Fruit fly (Drosophila melanogaster) whole organism, embryonic: ENCODE data around the gene CG18130.

Source experiments
- Adf1 ChIP-seq: fragments of 200-800 bp; sonication (Bioruptor generic); IDR thresholded peaks from 2 replicates; pipeline ENCODE4 v1.3.6; 2022; ENCODE audit warnings: missing biosample characterization, missing genetic modification characterization
- Aef1 ChIP-seq: fragments of 200-800 bp; sonication (Bioruptor generic); IDR thresholded peaks from 3 replicates; pipeline ENCODE4 v1.3.6; 2022; ENCODE audit warnings: missing biosample characterization, missing genetic modification characterization
- Awh ChIP-seq: fragments of 200-800 bp; sonication (Bioruptor generic); IDR thresholded peaks from 2 replicates; pipeline ENCODE4, ENCODE4 v1.3.6; 2022; ENCODE audit warnings: missing biosample characterization, missing genetic modification characterization
- BtbVII ChIP-seq: fragments of 200-800 bp; sonication (Bioruptor generic); optimal IDR thresholded peaks from 3 replicates; lab custom pipeline; 2017; ENCODE audit warnings: missing biosample characterization, mild to moderate bottlenecking, missing genetic modification characterization
- CG10959 ChIP-seq: fragments of 200-800 bp; sonication (Bioruptor generic); IDR thresholded peaks from 2 replicates; pipeline ENCODE4 v1.3.6; 2022; ENCODE audit warnings: missing biosample characterization, missing genetic modification characterization
- CG11247 ChIP-seq: fragments of 200-800 bp; sonication (Bioruptor generic); IDR thresholded peaks from 2 replicates; pipeline ENCODE4 v1.3.6; 2022; ENCODE audit warnings: missing biosample characterization, missing genetic modification characterization
- CG14860 ChIP-seq: fragments of 200-800 bp; sonication (Bioruptor generic); IDR thresholded peaks from 3 replicates; pipeline ENCODE4 v1.3.6; 2022; ENCODE audit warnings: missing biosample characterization, missing genetic modification characterization; ENCODE audit not compliant: partially characterized antibody
- CG14965 ChIP-seq: fragments of 200-800 bp; sonication (Bioruptor generic); optimal IDR thresholded peaks from 2 replicates; lab custom pipeline; 2016; ENCODE audit warnings: missing biosample characterization, missing genetic modification characterization, borderline replicate concordance
- CG15073 ChIP-seq: fragments of 200-800 bp; sonication (Bioruptor generic); optimal IDR thresholded peaks from 2 replicates; lab custom pipeline; 2016; ENCODE audit warnings: missing biosample characterization, missing genetic modification characterization
- CG15269 ChIP-seq: fragments of 200-800 bp; sonication (Bioruptor generic); optimal IDR thresholded peaks from 2 replicates; lab custom pipeline; 2018; ENCODE audit warnings: missing biosample characterization, mild to moderate bottlenecking, missing genetic modification characterization, moderate library complexity
- CG15601 ChIP-seq: fragments of 200-800 bp; sonication (Bioruptor generic); optimal IDR thresholded peaks from 3 replicates; lab custom pipeline; 2019; ENCODE audit warnings: missing biosample characterization, mild to moderate bottlenecking, missing genetic modification characterization, moderate library complexity
- CG1602 ChIP-seq: fragments of 200-800 bp; sonication (Bioruptor generic); optimal IDR thresholded peaks from 3 replicates; lab custom pipeline; 2016; ENCODE audit warnings: missing biosample characterization, missing genetic modification characterization
- CG17612 ChIP-seq: fragments of 200-800 bp; sonication (Bioruptor generic); IDR thresholded peaks from 2 replicates; pipeline ENCODE4 v1.3.6; 2022; ENCODE audit warnings: missing biosample characterization, missing genetic modification characterization
- CG18599 ChIP-seq: fragments of 200-800 bp; sonication (Bioruptor generic); optimal IDR thresholded peaks from 3 replicates; lab custom pipeline; 2017; ENCODE audit warnings: missing biosample characterization, missing genetic modification characterization, mild to moderate bottlenecking, moderate library complexity, missing genetic modification reagents
- CG30020 ChIP-seq: fragments of 200-800 bp; optimal IDR thresholded peaks from 2 replicates; lab custom pipeline; 2019; ENCODE audit warnings: missing biosample characterization, mild to moderate bottlenecking, missing genetic modification characterization, moderate library complexity
- CG34224 ChIP-seq: fragments of 200-800 bp; sonication (Bioruptor generic); IDR thresholded peaks from 3 replicates; pipeline ENCODE4 v1.3.6; 2022; ENCODE audit warnings: missing biosample characterization, missing genetic modification characterization; ENCODE audit not compliant: partially characterized antibody
- CG3726 ChIP-seq: fragments of 200-800 bp; sonication (Bioruptor generic); IDR thresholded peaks from 3 replicates; pipeline ENCODE4, ENCODE4 v1.3.6; 2022; ENCODE audit warnings: missing biosample characterization, missing genetic modification characterization
- CG6854 ChIP-seq: fragments of 200-800 bp; sonication (Bioruptor generic); optimal IDR thresholded peaks from 3 replicates; lab custom pipeline; 2017; ENCODE audit warnings: missing biosample characterization, mild to moderate bottlenecking, missing genetic modification characterization
- CG7357 ChIP-seq: fragments of 200-800 bp; sonication (Bioruptor generic); IDR thresholded peaks from 3 replicates; pipeline ENCODE4 v1.3.6; 2022; ENCODE audit warnings: missing biosample characterization, missing genetic modification characterization
- CG7839 ChIP-seq: fragments of 200-800 bp; sonication (Bioruptor generic); optimal IDR thresholded peaks from 3 replicates; lab custom pipeline; 2018; ENCODE audit warnings: missing biosample characterization, mild to moderate bottlenecking, missing genetic modification characterization, moderate library complexity
- CG8290 ChIP-seq, 3 experiments: fragments of 200-800 bp; sonication (Bioruptor generic); optimal IDR thresholded peaks; 2 replicates each; lab custom pipeline; 2016 to 2019; ENCODE audit warnings: missing biosample characterization in 3 of 3, missing genetic modification characterization in 3 of 3, mild to moderate bottlenecking in 2 of 3, moderate library complexity in 1 of 3
- CTCF ChIP-seq: fragments of 200-800 bp; sonication (Bioruptor generic); optimal IDR thresholded peaks from 2 replicates; lab custom pipeline; 2017; ENCODE audit warnings: missing biosample characterization, mild to moderate bottlenecking, missing genetic modification characterization, moderate library complexity
- Dp ChIP-seq: fragments of 200-800 bp; sonication (Bioruptor generic); optimal IDR thresholded peaks from 2 replicates; lab custom pipeline; 2018; ENCODE audit warnings: missing biosample characterization, mild to moderate bottlenecking, missing genetic modification characterization, moderate library complexity
- Fer2 ChIP-seq: fragments of 200-800 bp; sonication (Bioruptor generic); optimal IDR thresholded peaks from 2 replicates; lab custom pipeline; 2018; ENCODE audit warnings: missing biosample characterization, mild to moderate bottlenecking, missing genetic modification characterization, moderate library complexity
- Fer3 ChIP-seq: fragments of 200-800 bp; sonication (Bioruptor generic); optimal IDR thresholded peaks from 2 replicates; lab custom pipeline; 2018; ENCODE audit warnings: missing biosample characterization, mild to moderate bottlenecking, missing genetic modification characterization, moderate library complexity
- Hr3 ChIP-seq: fragments of 200-800 bp; sonication (Bioruptor generic); optimal IDR thresholded peaks from 3 replicates; lab custom pipeline; 2016; ENCODE audit warnings: missing biosample characterization, missing genetic modification characterization
- MBD-R2 ChIP-seq: fragments of 200-800 bp; sonication (Bioruptor generic); IDR thresholded peaks from 2 replicates; pipeline ENCODE4 v1.3.6; 2022; ENCODE audit warnings: missing biosample characterization, missing genetic modification characterization
- MESR4 ChIP-seq: fragments of 200-800 bp; sonication (Bioruptor generic); optimal IDR thresholded peaks from 2 replicates; lab custom pipeline; 2018; ENCODE audit warnings: missing biosample characterization, mild to moderate bottlenecking, missing genetic modification characterization, moderate library complexity
- MTF-1 ChIP-seq: fragments of 200-800 bp; sonication (Bioruptor generic); optimal IDR thresholded peaks from 2 replicates; lab custom pipeline; 2018; ENCODE audit warnings: missing biosample characterization, mild to moderate bottlenecking, missing genetic modification characterization, borderline replicate concordance
- Oaz ChIP-seq: fragments of 200-800 bp; sonication (Bioruptor generic); IDR thresholded peaks from 2 replicates; pipeline ENCODE4 v1.3.6; 2022; ENCODE audit warnings: missing biosample characterization, missing genetic modification characterization
- Opbp ChIP-seq: fragments of 200-800 bp; sonication (Bioruptor generic); IDR thresholded peaks from 3 replicates; pipeline ENCODE4 v1.3.6; 2022; ENCODE audit warnings: missing biosample characterization, missing genetic modification characterization; ENCODE audit not compliant: partially characterized antibody
- Pdp1 ChIP-seq, 2 experiments: fragments of 200-800 bp; sonication (Bioruptor generic); optimal IDR thresholded peaks; 3 replicates each; lab custom pipeline; 2016; ENCODE audit warnings: missing biosample characterization in 2 of 2, missing genetic modification characterization in 2 of 2, mild to moderate bottlenecking in 1 of 2, moderate library complexity in 1 of 2
- Rx ChIP-seq: fragments of 200-800 bp; sonication (Bioruptor generic); IDR thresholded peaks from 2 replicates; pipeline ENCODE4 v1.3.6; 2022; ENCODE audit warnings: missing biosample characterization, missing genetic modification characterization
- Sox100B ChIP-seq: fragments of 200-800 bp; sonication (Bioruptor generic); optimal IDR thresholded peaks from 3 replicates; lab custom pipeline; 2018; ENCODE audit warnings: missing biosample characterization, mild to moderate bottlenecking, missing genetic modification characterization
- Sry-δ ChIP-seq: fragments of 200-800 bp; sonication (Bioruptor generic); optimal IDR thresholded peaks from 2 replicates; lab custom pipeline; 2016; ENCODE audit warnings: missing biosample characterization, missing genetic modification characterization
- Taf1 ChIP-seq: fragments of 200-800 bp; sonication (Bioruptor generic); IDR thresholded peaks from 2 replicates; pipeline ENCODE4 v1.3.6; 2022; ENCODE audit warnings: missing biosample characterization, missing genetic modification characterization
- ato ChIP-seq: fragments of 200-800 bp; sonication (Bioruptor generic); IDR thresholded peaks from 2 replicates; pipeline ENCODE4 v1.3.6; 2022; ENCODE audit warnings: missing biosample characterization, missing genetic modification characterization; ENCODE audit not compliant: partially characterized antibody
- bbx ChIP-seq: fragments of 200-800 bp; sonication (Bioruptor generic); IDR thresholded peaks from 2 replicates; pipeline ENCODE4 v1.3.6; 2022; ENCODE audit warnings: missing biosample characterization, missing genetic modification characterization; ENCODE audit not compliant: partially characterized antibody
- cas ChIP-seq: fragments of 200-800 bp; sonication (Bioruptor generic); IDR thresholded peaks from 2 replicates; pipeline ENCODE4 v1.3.6; 2022; ENCODE audit warnings: missing biosample characterization, missing genetic modification characterization
- croc ChIP-seq: fragments of 200-800 bp; sonication (Bioruptor generic); conservative IDR thresholded peaks from 3 replicates; pipeline ENCODE4 v1.3.6; 2022; ENCODE audit warnings: missing biosample characterization, missing genetic modification characterization
- gfzf ChIP-seq: fragments of 200-800 bp; sonication (Bioruptor generic); optimal IDR thresholded peaks from 2 replicates; lab custom pipeline; 2016; ENCODE audit warnings: missing biosample characterization, mild to moderate bottlenecking, missing genetic modification characterization, moderate library complexity
- lab ChIP-seq: fragments of 200-800 bp; sonication (Bioruptor generic); optimal IDR thresholded peaks from 3 replicates; lab custom pipeline; 2017; ENCODE audit warnings: missing biosample characterization, missing genetic modification characterization, mild to moderate bottlenecking, moderate library complexity, missing genetic modification reagents
- maf-S ChIP-seq: fragments of 200-800 bp; sonication (Bioruptor generic); optimal IDR thresholded peaks from 2 replicates; lab custom pipeline; 2016; ENCODE audit warnings: missing biosample characterization, missing genetic modification characterization
- nerfin-2 ChIP-seq: fragments of 200-800 bp; sonication (Bioruptor generic); IDR thresholded peaks from 2 replicates; pipeline ENCODE4 v1.3.6; 2022; ENCODE audit warnings: missing biosample characterization, missing genetic modification characterization; ENCODE audit not compliant: partially characterized antibody
- nom ChIP-seq: fragments of 200-800 bp; sonication (Bioruptor generic); optimal IDR thresholded peaks from 2 replicates; lab custom pipeline; 2017; ENCODE audit warnings: missing biosample characterization, missing genetic modification characterization, mild to moderate bottlenecking, moderate library complexity, missing genetic modification reagents
- pb ChIP-seq: fragments of 200-800 bp; sonication (Bioruptor generic); optimal IDR thresholded peaks from 3 replicates; lab custom pipeline; 2016; ENCODE audit warnings: missing biosample characterization, missing genetic modification characterization
- row ChIP-seq: fragments of 200-800 bp; sonication (Bioruptor generic); IDR thresholded peaks from 3 replicates; pipeline ENCODE4 v1.3.6; 2022; ENCODE audit warnings: missing biosample characterization, missing genetic modification characterization
- seq ChIP-seq: fragments of 200-800 bp; sonication (Bioruptor generic); IDR thresholded peaks from 2 replicates; pipeline ENCODE4 v1.3.6; 2022; ENCODE audit warnings: missing biosample characterization, missing genetic modification characterization
- so ChIP-seq: fragments of 200-800 bp; sonication (Bioruptor generic); IDR thresholded peaks from 3 replicates; pipeline ENCODE4 v1.3.6; 2022; ENCODE audit warnings: missing biosample characterization, missing genetic modification characterization
- stwl ChIP-seq: fragments of 200-800 bp; sonication (Bioruptor generic); optimal IDR thresholded peaks from 3 replicates; lab custom pipeline; 2018; ENCODE audit warnings: missing biosample characterization, mild to moderate bottlenecking, missing genetic modification characterization, moderate library complexity

The CG18130 gene

dm6 chrX:12017815-12018439 is 25.4 kb upstream of the CG18130 start, which contains the start of gene Chrac-16 (continued):
- TF ChIP-seq seq (GFP tag; lab: Robert Waterston, UW) (no peak), maf-S (no peak), Fer3 (tag; lab: Kevin White, UChicago) (no peak), lab (no peak), CG14965 (GFP tag; lab: Kevin White, UChicago) (no peak), row (GFP tag; lab: Robert Waterston, UW) (peak; percentile 37; the same call in 2 of the 3 replicates), Fer2 (tag; lab: Kevin White, UChicago) (no peak), CG30020 (no peak), Pdp1 (GFP tag; optimal IDR thresholded peaks at IDR 0.05; lab: Kevin White, UChicago) (no peak), croc (no peak), Aef1 (GFP tag; lab: Robert Waterston, UW) (no peak), Opbp (peak; percentile 79), CG7839 (tag; lab: Kevin White, UChicago) (no peak), Awh (GFP tag; lab: Robert Waterston, UW) (no peak), pb (GFP tag; lab: Kevin White, UChicago) (no peak), Oaz (GFP tag; lab: Robert Waterston, UW) (no peak), BtbVII (GFP tag; lab: Kevin White, UChicago) (no peak), CG34224 (GFP tag; lab: Robert Waterston, UW) (peak; percentile 61), CG14860 (GFP tag; lab: Robert Waterston, UW) (peak; percentile 78), MESR4 (GFP tag; lab: Kevin White, UChicago) (peak; percentile 65), Adf1 (GFP tag; lab: Robert Waterston, UW) (no peak), ato (GFP tag; lab: Robert Waterston, UW) (peak; percentile 70), nerfin-2 (peak; percentile 69), CG15073 (GFP tag; lab: Kevin White, UChicago) (no peak), CG3726 (GFP tag; lab: Robert Waterston, UW) (no peak), MTF-1 (GFP tag; lab: Kevin White, UChicago) (no peak), CG11247 (GFP tag; lab: Robert Waterston, UW) (no peak), CG6854 (GFP tag; lab: Kevin White, UChicago) (no peak), CG17612 (GFP tag; lab: Robert Waterston, UW) (no peak), CG8290 (GFP tag; optimal IDR thresholded peaks at IDR 0.05; lab: Kevin White, UChicago) (no peak), CG8290 (tag; optimal IDR thresholded peaks at IDR 0.05; lab: Kevin White, UChicago) (no peak), CG15269 (no peak), Dp (GFP tag; lab: Kevin White, UChicago) (peak; percentile 11), CTCF (GFP tag; lab: Kevin White, UChicago) (no peak), CG10959 (no peak), Hr3 (no peak), bbx (GFP tag; lab: Robert Waterston, UW) (peak; percentile 86), Sox100B (GFP tag; lab: Kevin White, UChicago) (no peak), Rx (GFP tag; lab: Robert Waterston, UW) (no peak), nom (GFP tag; lab: Kevin White, UChicago) (no peak), CG1602 (no peak), stwl (peak; percentile 38), Taf1 (GFP tag; lab: Robert Waterston, UW) (no peak), CG7357 (GFP tag; lab: Robert Waterston, UW) (no peak), Sry-δ (peak; percentile 83), MBD-R2 (GFP tag; lab: Robert Waterston, UW) (peak; percentile 55), so (GFP tag; lab: Robert Waterston, UW) (no peak), cas (no peak), CG15601 (no peak), CG18599 (GFP tag; lab: Kevin White, UChicago) (no peak), gfzf (peak; percentile 20)
